Worm (Caenorhabditis elegans): ENCODE data around the gene frm-10.
A peak's percentile ranks its signal among the peaks of the same experiment; 100 is the strongest.

frm-10 gene

ce11 chrV:13472062-13472461, 9.1 kb downstream of the frm-10 start:
- no peak for TF ChIP-seq unc-42 (tag; optimal IDR thresholded peaks at IDR 0.05)
- no peak for TF ChIP-seq sdc-2 (tag; optimal IDR thresholded peaks at IDR 0.05)
- no peak for TF ChIP-seq gmeb-2 (tag; optimal IDR thresholded peaks at IDR 0.05)
- no peak for TF ChIP-seq ceh-6 (GFP tag; optimal IDR thresholded peaks at IDR 0.05)

ce11 chrV:13473467-13473866, 10.5 kb downstream of the frm-10 start, which contains the start of gene T10G3.1:
TSS of gene T10G3.1 (minus strand) at chrV:13473679.
- peak; percentile 76 for TF ChIP-seq unc-55 (GFP tag; optimal IDR thresholded peaks at IDR 0.05)
- TF ChIP-seq unc-86 (tag; optimal IDR thresholded peaks at IDR 0.05), result no peak
- no peak for TF ChIP-seq ama-1 (optimal IDR thresholded peaks at IDR 0.05)
- TF ChIP-seq nhr-11 (tag; optimal IDR thresholded peaks at IDR 0.05), result no peak
- no peak for TF ChIP-seq sox-2 (GFP tag; IDR thresholded peaks at IDR 0.05)

- TF ChIP-seq npax-4 (tag; optimal IDR thresholded peaks at IDR 0.05) (no peak), pha-4 (tag; optimal IDR thresholded peaks at IDR 0.05) (no peak), fkh-10 (GFP tag; optimal IDR thresholded peaks at IDR 0.05) (no peak), pqm-1 (tag; optimal IDR thresholded peaks at IDR 0.05) (no peak), unc-42 (tag; optimal IDR thresholded peaks at IDR 0.05) (no peak), pax-1 (tag; optimal IDR thresholded peaks at IDR 0.05) (no peak), fkh-6 (tag; optimal IDR thresholded peaks at IDR 0.05) (no peak), pat-9 (tag; optimal IDR thresholded peaks at IDR 0.05) (no peak), C38D4.7 (GFP tag; optimal IDR thresholded peaks at IDR 0.05) (no peak), sdc-2 (tag; optimal IDR thresholded peaks at IDR 0.05) (no peak), ceh-6 (GFP tag; optimal IDR thresholded peaks at IDR 0.05) (no peak), hlh-6 (tag; optimal IDR thresholded peaks at IDR 0.05) (no peak), ceh-2 (tag; optimal IDR thresholded peaks at IDR 0.05) (no peak), madf-2 (tag; optimal IDR thresholded peaks at IDR 0.05) (no peak)
These were observed 13.3 kb downstream of the frm-10 start, which contains the start of gene T10G3.8 for ce11 chrV:13476350-13476749. TSS of gene T10G3.8 (minus strand) at chrV:13476450.

- TF ChIP-seq odd-2 (tag; optimal IDR thresholded peaks at IDR 0.05) (no peak), zip-5 (tag; optimal IDR thresholded peaks at IDR 0.05) (no peak), ceh-34 (tag; optimal IDR thresholded peaks at IDR 0.05) (no peak), K02D7.2 (tag; optimal IDR thresholded peaks at IDR 0.05) (no peak), nfya-1 (tag; optimal IDR thresholded peaks at IDR 0.05) (no peak), tbx-7 (tag; optimal IDR thresholded peaks at IDR 0.05) (no peak), ceh-48 (tag; optimal IDR thresholded peaks at IDR 0.05) (no peak), ceh-9 (tag; optimal IDR thresholded peaks at IDR 0.05) (no peak), C38D4.7 (GFP tag; optimal IDR thresholded peaks at IDR 0.05) (no peak)
These were observed 16.8 kb downstream of the frm-10 start, which contains the start of gene T10G3.2 for ce11 chrV:13479766-13480165. TSS of gene T10G3.2 (minus strand) at chrV:13479866.

- TF ChIP-seq sox-2 (GFP tag; IDR thresholded peaks at IDR 0.05) (no peak), ceh-48 (tag; optimal IDR thresholded peaks at IDR 0.05) (no peak), rnt-1 (tag; optimal IDR thresholded peaks at IDR 0.05) (no peak), tbx-7 (tag; optimal IDR thresholded peaks at IDR 0.05) (no peak), lim-6 (tag; optimal IDR thresholded peaks at IDR 0.05) (no peak), K09A11.1 (tag; optimal IDR thresholded peaks at IDR 0.05; ENCODE audit: insufficient read depth) (no peak), fkh-10 (GFP tag; optimal IDR thresholded peaks at IDR 0.05) (no peak), zip-5 (tag; optimal IDR thresholded peaks at IDR 0.05) (no peak), unc-42 (tag; optimal IDR thresholded peaks at IDR 0.05) (no peak), hlh-30 (tag; optimal IDR thresholded peaks at IDR 0.05; ENCODE audit: insufficient read depth) (no peak), ceh-18 (tag; optimal IDR thresholded peaks at IDR 0.05) (no peak), tbx-2 (tag; optimal IDR thresholded peaks at IDR 0.05) (no peak), ref-2 (tag; optimal IDR thresholded peaks at IDR 0.05) (no peak), elt-2 (tag; optimal IDR thresholded peaks at IDR 0.05) (no peak), pat-9 (tag; optimal IDR thresholded peaks at IDR 0.05) (no peak), hlh-13 (GFP tag; optimal IDR thresholded peaks at IDR 0.05) (no peak), hlh-15 (tag; optimal IDR thresholded peaks at IDR 0.05) (no peak), ceh-19 (GFP tag; optimal IDR thresholded peaks at IDR 0.05) (no peak), nhr-232 (tag; optimal IDR thresholded peaks at IDR 0.05) (no peak), madf-2 (tag; optimal IDR thresholded peaks at IDR 0.05) (no peak)
These were observed 21.3 kb downstream of the frm-10 start, which contains the start of gene T10G3.4 for ce11 chrV:13484339-13484738. TSS of gene T10G3.4 (minus strand) at chrV:13484439.
